Worm (Caenorhabditis elegans): ENCODE measurements around the gene F53C3.8.

F53C3.8 gene

ce11 chrII:3933640-3934039, 42.4 kb downstream of the F53C3.8 start, which contains the start of gene Y14H12B.2:
Gene Y14H12B.2 (minus strand): TSS chrII:3933740.
- no peak for TF ChIP-seq dmd-8 (GFP tag; IDR thresholded peaks at IDR 0.05)
- TF ChIP-seq unc-39 (tag; optimal IDR thresholded peaks at IDR 0.05): no peak
- no peak for TF ChIP-seq rbr-2 (tag; optimal IDR thresholded peaks at IDR 0.05)
- no peak for TF ChIP-seq zip-2 (tag; optimal IDR thresholded peaks at IDR 0.05)
- TF ChIP-seq tag-97 (GFP tag; IDR thresholded peaks at IDR 0.05): no peak
- no peak for TF ChIP-seq madf-9 (GFP tag; conservative IDR thresholded peaks at IDR 0.05)
- TF ChIP-seq set-16 (GFP tag; IDR thresholded peaks at IDR 0.05): no peak
- no peak for TF ChIP-seq F37D6.2 (tag; optimal IDR thresholded peaks at IDR 0.05)
- no peak for TF ChIP-seq spr-1 (tag; optimal IDR thresholded peaks at IDR 0.05)
- TF ChIP-seq egl-43 (GFP tag; IDR thresholded peaks at IDR 0.05): no peak
- no peak for TF ChIP-seq lin-13 (GFP tag; optimal IDR thresholded peaks at IDR 0.05)

ce11 chrII:3934085-3934484, 42.9 kb downstream of the F53C3.8 start, which contains the start of gene Y14H12B.1:
Gene Y14H12B.1 (plus strand): TSS chrII:3934447.
- no peak for TF ChIP-seq ZK337.2 (GFP tag; IDR thresholded peaks at IDR 0.05)

ce11 chrII:3935098-3935497, 43.9 kb downstream of the F53C3.8 start:
- TF ChIP-seq lir-3 (tag; optimal IDR thresholded peaks at IDR 0.05): no peak

ce11 chrII:3935990-3936389, 44.8 kb downstream of the F53C3.8 start:
- TF ChIP-seq nhr-11 (tag; optimal IDR thresholded peaks at IDR 0.05) (no peak), lin-38 (GFP tag; IDR thresholded peaks at IDR 0.05) (peak; percentile 37; the same call in 1 of the 2 replicates)

Data from whole organism, L4 larva.